Worm (Caenorhabditis elegans) whole organism, young adult: Measurements from ENCODE around the gene K11H3.8.

ENCODE experiments used
- F49E8.2 ChIP-seq: sonication (generic microtip); optimal IDR thresholded peaks from 3 replicates; lab custom pipeline; 2017; ENCODE audit warnings: missing genetic modification characterization, mild to moderate bottlenecking, missing compliant biosample characterization, antibody characterized with exemption, moderate library complexity; ENCODE audit not compliant: insufficient read depth
- akir-1 ChIP-seq: fragments of 200-800 bp; sonication (Bioruptor generic); optimal IDR thresholded peaks from 2 replicates; lab custom pipeline; 2018; ENCODE audit warnings: mild to moderate bottlenecking, missing genetic modification characterization, moderate library complexity, missing compliant biosample characterization
- ama-1 ChIP-seq, 3 experiments: fragments of 150-350 bp in 1 of 3; sonication (generic microtip) in 2 of 3; optimal IDR thresholded peaks; 2 replicates each; lab custom pipeline; 2014 to 2018; ENCODE audit warnings: missing biosample characterization in 2 of 3, missing genetic modification characterization in 2 of 3, missing genetic modification reagents in 2 of 3
- dpl-1 ChIP-seq: fragments of 150-350 bp; optimal IDR thresholded peaks from 2 replicates; lab custom pipeline; 2014; ENCODE audit warnings: missing biosample characterization, missing genetic modification reagents, missing genetic modification characterization
- gei-17 ChIP-seq: fragments of 200-800 bp; sonication (Bioruptor generic); optimal IDR thresholded peaks from 2 replicates; lab custom pipeline; 2018; ENCODE audit warnings: mild to moderate bottlenecking, missing genetic modification characterization, missing compliant biosample characterization
- lin-26 ChIP-seq: fragments of 200-800 bp; sonication (Bioruptor generic); IDR thresholded peaks from 2 replicates; pipeline ENCODE4 v1.3.6; 2022; ENCODE audit warnings: missing genetic modification reagents, missing genetic modification characterization, missing compliant biosample characterization
- lsy-27 ChIP-seq: sonication (generic microtip); optimal IDR thresholded peaks from 2 replicates; lab custom pipeline; 2017; ENCODE audit warnings: missing genetic modification characterization, mild to moderate bottlenecking, missing compliant biosample characterization, antibody characterized with exemption, missing genotype, borderline replicate concordance; ENCODE audit not compliant: insufficient read depth
- madf-3 ChIP-seq: fragments of 200-800 bp; sonication (Bioruptor generic); IDR thresholded peaks from 2 replicates; pipeline ENCODE4 v1.3.6; 2022; ENCODE audit warnings: missing genetic modification reagents, missing genetic modification characterization, missing compliant biosample characterization
- nhr-90 ChIP-seq: sonication (generic microtip); optimal IDR thresholded peaks from 2 replicates; lab custom pipeline; 2016; ENCODE audit warnings: missing genotype, mild to moderate bottlenecking, missing genetic modification characterization, missing compliant biosample characterization
- ztf-22 ChIP-seq: fragments of 200-800 bp; sonication (Bioruptor generic); optimal IDR thresholded peaks from 2 replicates; lab custom pipeline; 2018; ENCODE audit warnings: mild to moderate bottlenecking, missing genetic modification characterization, moderate library complexity, missing compliant biosample characterization

- TF ChIP-seq F49E8.2 (tag; lab: Kevin White, UChicago) (no peak), dpl-1 (GFP tag; lab: Kevin White, UChicago) (no peak), lsy-27 (tag; lab: Kevin White, UChicago) (no peak), ztf-22 (GFP tag; lab: Kevin White, UChicago) (no peak), akir-1 (GFP tag; lab: Kevin White, UChicago) (no peak), nhr-90 (no peak), ama-1 (optimal IDR thresholded peaks at IDR 0.05; lab: Kevin White, UChicago) (no peak), ama-1 (GFP tag; optimal IDR thresholded peaks at IDR 0.05; lab: Kevin White, UChicago) (no peak), madf-3 (GFP tag; lab: Robert Waterston, UW) (no peak), gei-17 (GFP tag; lab: Kevin White, UChicago) (no peak), lin-26 (GFP tag; lab: Robert Waterston, UW) (no peak)
Measured at ce11 chrIII:9846093-9846492, 11.1 kb downstream of the K11H3.8 start, which contains the start of gene K11H3.2.
